Worm (Caenorhabditis elegans) whole organism, L2 larva: ENCODE results near the gene R07E5.19.

Source experiments
- C34F6.9 ChIP-seq: fragments of 150-350 bp; optimal IDR thresholded peaks from 2 replicates; lab custom pipeline; 2014; ENCODE audit warnings: missing biosample characterization, missing genetic modification characterization
- F13H6.1 ChIP-seq: sonication (generic microtip); optimal IDR thresholded peaks from 2 replicates; lab custom pipeline; 2016; ENCODE audit warnings: missing genetic modification characterization, missing compliant biosample characterization
- Y55F3AM.14 ChIP-seq: fragments of 200-800 bp; sonication (Bioruptor generic); optimal IDR thresholded peaks from 2 replicates; lab custom pipeline; 2018; ENCODE audit warnings: mild to moderate bottlenecking, missing genetic modification characterization, missing compliant biosample characterization
- ZK546.5 ChIP-seq: sonication (generic microtip); optimal IDR thresholded peaks from 2 replicates; lab custom pipeline; 2017; ENCODE audit warnings: missing biosample characterization, missing genetic modification characterization
- ceh-16 ChIP-seq: fragments of 150-350 bp; optimal IDR thresholded peaks from 2 replicates; lab custom pipeline; 2014; ENCODE audit warnings: missing biosample characterization, missing genetic modification characterization
- ceh-82 ChIP-seq: fragments of 150-350 bp; optimal IDR thresholded peaks from 2 replicates; lab custom pipeline; 2014; ENCODE audit warnings: missing biosample characterization, missing genetic modification characterization
- crh-2 ChIP-seq: sonication (generic microtip); optimal IDR thresholded peaks from 2 replicates; lab custom pipeline; 2017; ENCODE audit warnings: missing biosample characterization, missing genetic modification characterization
- elt-3 ChIP-seq: sonication (generic microtip); optimal IDR thresholded peaks from 2 replicates; lab custom pipeline; 2017; ENCODE audit warnings: missing biosample characterization, missing genetic modification characterization
- fos-1 ChIP-seq: fragments of 150-350 bp; optimal IDR thresholded peaks from 2 replicates; lab custom pipeline; 2014; ENCODE audit warnings: missing biosample characterization, missing genetic modification characterization
- lin-39 ChIP-seq: fragments of 150-350 bp; optimal IDR thresholded peaks from 2 replicates; lab custom pipeline; 2014; ENCODE audit warnings: missing biosample characterization, missing genetic modification reagents, missing genetic modification characterization
- mbf-1 ChIP-seq: sonication (generic microtip); optimal IDR thresholded peaks from 2 replicates; lab custom pipeline; 2017; ENCODE audit warnings: missing biosample characterization, missing genetic modification characterization
- nhr-11 ChIP-seq: fragments of 150-350 bp; optimal IDR thresholded peaks from 2 replicates; lab custom pipeline; 2014; ENCODE audit warnings: missing biosample characterization, missing genetic modification characterization
- nhr-129 ChIP-seq: fragments of 150-350 bp; optimal IDR thresholded peaks from 2 replicates; lab custom pipeline; 2014; ENCODE audit warnings: missing biosample characterization, missing genetic modification characterization
- nhr-21 ChIP-seq: fragments of 150-350 bp; optimal IDR thresholded peaks from 2 replicates; lab custom pipeline; 2014; ENCODE audit warnings: missing biosample characterization, missing genetic modification characterization
- nhr-237 ChIP-seq: fragments of 150-350 bp; optimal IDR thresholded peaks from 2 replicates; lab custom pipeline; 2014; ENCODE audit warnings: missing biosample characterization, missing genetic modification characterization
- nhr-25 ChIP-seq: fragments of 150-350 bp; sonication (generic microtip); optimal IDR thresholded peaks from 3 replicates; lab custom pipeline; 2014; ENCODE audit warnings: missing biosample characterization, missing genetic modification characterization
- nhr-6 ChIP-seq: fragments of 150-350 bp; optimal IDR thresholded peaks from 2 replicates; lab custom pipeline; 2014; ENCODE audit warnings: missing biosample characterization, missing genetic modification characterization
- nhr-77 ChIP-seq: fragments of 150-350 bp; optimal IDR thresholded peaks from 2 replicates; lab custom pipeline; 2014; ENCODE audit warnings: missing biosample characterization, missing genetic modification characterization
- sem-4 ChIP-seq: fragments of 150-350 bp; optimal IDR thresholded peaks from 2 replicates; lab custom pipeline; 2014; ENCODE audit warnings: missing biosample characterization, missing genetic modification reagents, missing genetic modification characterization
- skn-1 ChIP-seq: sonication (generic microtip); optimal IDR thresholded peaks from 2 replicates; lab custom pipeline; 2017; ENCODE audit warnings: missing biosample characterization, missing genetic modification characterization
- sma-3 ChIP-seq: sonication (generic microtip); optimal IDR thresholded peaks from 2 replicates; lab custom pipeline; 2016; ENCODE audit warnings: missing genetic modification reagents, missing genetic modification characterization, missing compliant biosample characterization
- unc-39 ChIP-seq: fragments of 150-350 bp; optimal IDR thresholded peaks from 2 replicates; lab custom pipeline; 2014; ENCODE audit warnings: missing biosample characterization, missing genetic modification characterization
- unc-55 ChIP-seq: fragments of 150-350 bp; sonication (generic microtip); optimal IDR thresholded peaks from 3 replicates; lab custom pipeline; 2014; ENCODE audit warnings: missing biosample characterization, missing genetic modification reagents, missing genetic modification characterization
- ztf-11 ChIP-seq: sonication (generic microtip); optimal IDR thresholded peaks from 2 replicates; lab custom pipeline; 2017; ENCODE audit warnings: missing biosample characterization, missing genetic modification characterization

R07E5.19 gene

ce11 chrIII:4370585-4370984 lies 47.3 kb downstream of the R07E5.19 start, which contains the start of gene ckb-3:
TSS of gene ckb-3 (plus strand) at chrIII:4370885.
- TF ChIP-seq nhr-21 (no peak), mbf-1 (tag; lab: Kevin White, UChicago) (no peak), ceh-16 (tag; lab: Kevin White, UChicago) (no peak)

- TF ChIP-seq nhr-129 (tag; lab: Kevin White, UChicago) = peak; percentile 63
- peak; percentile 64 for TF ChIP-seq fos-1 (tag; lab: Kevin White, UChicago)
- TF ChIP-seq unc-55 (GFP tag; lab: Kevin White, UChicago) = peak; percentile 14
- peak; percentile 39 for TF ChIP-seq nhr-21
- peak; percentile 45 for TF ChIP-seq sma-3
- peak; percentile 15 for TF ChIP-seq C34F6.9 (tag; lab: Kevin White, UChicago)
- peak; percentile 30 for TF ChIP-seq F13H6.1 (tag; lab: Kevin White, UChicago)
- TF ChIP-seq crh-2 (tag; lab: Kevin White, UChicago) = peak; percentile 43
These were observed 48.5 kb downstream of the R07E5.19 start for ce11 chrIII:4369381-4369809.

- TF ChIP-seq nhr-11 (tag; lab: Kevin White, UChicago) (no peak), nhr-237 (tag; lab: Kevin White, UChicago) (no peak), sem-4 (no peak), nhr-6 (tag; lab: Kevin White, UChicago) (no peak), skn-1 (tag; lab: Kevin White, UChicago) (no peak), ztf-11 (no peak), F13H6.1 (tag; lab: Kevin White, UChicago) (no peak), Y55F3AM.14 (GFP tag; lab: Kevin White, UChicago) (no peak), ZK546.5 (no peak), nhr-77 (tag; lab: Kevin White, UChicago) (no peak), nhr-25 (no peak), unc-39 (tag; lab: Kevin White, UChicago) (no peak), elt-3 (tag; lab: Kevin White, UChicago) (no peak), lin-39 (tag; lab: Kevin White, UChicago) (no peak), ceh-82 (tag; lab: Kevin White, UChicago) (no peak)
These were observed 50.2 kb downstream of the R07E5.19 start, which contains the start of gene ckb-2 for ce11 chrIII:4367649-4368048. TSS of gene ckb-2 (plus strand) at chrIII:4367949.
